Worm (Caenorhabditis elegans) whole organism, midembryonic: ENCODE results near the gene pqn-68.

Source experiments
- T22C8.4 ChIP-seq: fragments of 200-800 bp; sonication (Bioruptor generic); IDR thresholded peaks from 2 replicates; pipeline ENCODE4 v1.3.6; 2022; ENCODE audit warnings: missing genetic modification characterization, missing compliant biosample characterization
- cog-1 ChIP-seq: sonication (generic microtip); optimal IDR thresholded peaks from 2 replicates; lab custom pipeline; 2016; ENCODE audit warnings: missing genetic modification characterization, missing compliant biosample characterization
- flt-1 ChIP-seq: fragments of 200-800 bp; sonication (Bioruptor generic); IDR thresholded peaks from 2 replicates; pipeline ENCODE4 v1.3.6; 2022; ENCODE audit warnings: missing genetic modification characterization, missing compliant biosample characterization
- klf-2 ChIP-seq: fragments of 200-800 bp; sonication (Bioruptor generic); conservative IDR thresholded peaks from 2 replicates; pipeline ENCODE4 v1.3.6; 2022; ENCODE audit warnings: missing genetic modification reagents, missing genetic modification characterization, missing compliant biosample characterization
- med-1 ChIP-seq: sonication (generic microtip); optimal IDR thresholded peaks from 2 replicates; lab custom pipeline; 2017; ENCODE audit warnings: missing genetic modification characterization, mild to moderate bottlenecking, missing compliant biosample characterization, antibody characterized with exemption, missing genetic modification reagents; ENCODE audit not compliant: insufficient read depth
- ref-1 ChIP-seq: fragments of 200-800 bp; sonication (Bioruptor generic); conservative IDR thresholded peaks from 2 replicates; pipeline ENCODE4 v1.3.6; 2022; ENCODE audit warnings: missing genetic modification reagents, missing genetic modification characterization, missing compliant biosample characterization
- tab-1 ChIP-seq: fragments of 200-800 bp; sonication (Bioruptor generic); IDR thresholded peaks from 2 replicates; pipeline ENCODE4 v1.3.6; 2022; ENCODE audit warnings: missing genetic modification characterization, missing compliant biosample characterization
- ztf-23 ChIP-seq: fragments of 200-800 bp; sonication (Bioruptor generic); IDR thresholded peaks from 2 replicates; pipeline ENCODE4 v1.3.6; 2022; ENCODE audit warnings: missing genetic modification reagents, missing genetic modification characterization, missing compliant biosample characterization
- ztf-29 ChIP-seq: fragments of 200-800 bp; sonication (Bioruptor generic); IDR thresholded peaks from 2 replicates; pipeline ENCODE4 v1.3.6; 2022; ENCODE audit warnings: missing genetic modification reagents, missing genetic modification characterization, missing compliant biosample characterization

Gene pqn-68

ce11 chrV:12952287-12952686 is at the start of gene pqn-68:
Gene pqn-68, plus strand, starts transcription at chrV:12952636.
- TF ChIP-seq ref-1 (GFP tag; lab: Robert Waterston, UW) (no peak), med-1 (GFP tag; lab: Kevin White, UChicago) (no peak), T22C8.4 (GFP tag; lab: Robert Waterston, UW) (no peak), klf-2 (GFP tag; lab: Robert Waterston, UW) (no peak), ztf-29 (GFP tag; lab: Robert Waterston, UW) (no peak), ztf-23 (GFP tag; lab: Robert Waterston, UW) (no peak), flt-1 (GFP tag; lab: Robert Waterston, UW) (no peak), cog-1 (tag; lab: Kevin White, UChicago) (no peak), tab-1 (GFP tag; lab: Robert Waterston, UW) (no peak)

- TF ChIP-seq cog-1 (tag; lab: Kevin White, UChicago) (no peak), ref-1 (GFP tag; lab: Robert Waterston, UW) (no peak), ztf-29 (GFP tag; lab: Robert Waterston, UW) (no peak), flt-1 (GFP tag; lab: Robert Waterston, UW) (no peak), ztf-23 (GFP tag; lab: Robert Waterston, UW) (no peak), tab-1 (GFP tag; lab: Robert Waterston, UW) (no peak), T22C8.4 (GFP tag; lab: Robert Waterston, UW) (no peak), klf-2 (GFP tag; lab: Robert Waterston, UW) (no peak), med-1 (GFP tag; lab: Kevin White, UChicago) (no peak)
Observed at ce11 chrV:12904054-12904453, 48.4 kb upstream of the pqn-68 start, which contains the start of gene ttr-27. Gene ttr-27, minus strand, starts transcription at chrV:12904098.

- TF ChIP-seq flt-1 (GFP tag; lab: Robert Waterston, UW): no peak
- no peak for TF ChIP-seq tab-1 (GFP tag; lab: Robert Waterston, UW)
- TF ChIP-seq klf-2 (GFP tag; lab: Robert Waterston, UW): no peak
Observed at ce11 chrV:12905074-12905473, 47.4 kb upstream of the pqn-68 start, which contains the start of gene ttr-28. Gene ttr-28, minus strand, starts transcription at chrV:12905174.

- TF ChIP-seq ref-1 (GFP tag; lab: Robert Waterston, UW) (no peak), flt-1 (GFP tag; lab: Robert Waterston, UW) (no peak), klf-2 (GFP tag; lab: Robert Waterston, UW) (no peak), T22C8.4 (GFP tag; lab: Robert Waterston, UW) (no peak)
Observed at ce11 chrV:12906732-12907131, 45.7 kb upstream of the pqn-68 start, which contains the start of gene ttr-29. Gene ttr-29, minus strand, starts transcription at chrV:12906832.

- TF ChIP-seq tab-1 (GFP tag; lab: Robert Waterston, UW) (no peak), ztf-23 (GFP tag; lab: Robert Waterston, UW) (no peak), flt-1 (GFP tag; lab: Robert Waterston, UW) (no peak)
Observed at ce11 chrV:12907436-12907835, 45.0 kb upstream of the pqn-68 start.

ce11 chrV:12908614-12909013 is 43.8 kb upstream of the pqn-68 start:
- no peak for TF ChIP-seq T22C8.4 (GFP tag; lab: Robert Waterston, UW)
- TF ChIP-seq klf-2 (GFP tag; lab: Robert Waterston, UW): no peak
- no peak for TF ChIP-seq flt-1 (GFP tag; lab: Robert Waterston, UW)
- no peak for TF ChIP-seq ref-1 (GFP tag; lab: Robert Waterston, UW)

- TF ChIP-seq med-1 (GFP tag; lab: Kevin White, UChicago): no peak
- TF ChIP-seq flt-1 (GFP tag; lab: Robert Waterston, UW): no peak
- TF ChIP-seq tab-1 (GFP tag; lab: Robert Waterston, UW): no peak
- TF ChIP-seq ztf-29 (GFP tag; lab: Robert Waterston, UW): no peak
- TF ChIP-seq ztf-23 (GFP tag; lab: Robert Waterston, UW): no peak
- no peak for TF ChIP-seq T22C8.4 (GFP tag; lab: Robert Waterston, UW)
- TF ChIP-seq klf-2 (GFP tag; lab: Robert Waterston, UW): no peak
- TF ChIP-seq ref-1 (GFP tag; lab: Robert Waterston, UW): no peak
Observed at ce11 chrV:12909544-12910157, 42.8 kb upstream of the pqn-68 start, which contains the start of gene nid-1. Gene nid-1, plus strand, starts transcription at chrV:12910107.

ce11 chrV:12919705-12920104 is 32.7 kb upstream of the pqn-68 start, which contains the start of gene lipl-1:
Gene lipl-1, plus strand, starts transcription at chrV:12919986.
- TF ChIP-seq ref-1 (GFP tag; lab: Robert Waterston, UW): no peak
- TF ChIP-seq klf-2 (GFP tag; lab: Robert Waterston, UW): no peak
- no peak for TF ChIP-seq med-1 (GFP tag; lab: Kevin White, UChicago)
- TF ChIP-seq flt-1 (GFP tag; lab: Robert Waterston, UW): no peak
- TF ChIP-seq cog-1 (tag; lab: Kevin White, UChicago): no peak
- no peak for TF ChIP-seq ztf-29 (GFP tag; lab: Robert Waterston, UW)
- TF ChIP-seq tab-1 (GFP tag; lab: Robert Waterston, UW): no peak
- TF ChIP-seq ztf-23 (GFP tag; lab: Robert Waterston, UW): no peak

- TF ChIP-seq T22C8.4 (GFP tag; lab: Robert Waterston, UW): no peak
- no peak for TF ChIP-seq ztf-23 (GFP tag; lab: Robert Waterston, UW)
- TF ChIP-seq ztf-29 (GFP tag; lab: Robert Waterston, UW): no peak
- no peak for TF ChIP-seq ref-1 (GFP tag; lab: Robert Waterston, UW)
- no peak for TF ChIP-seq flt-1 (GFP tag; lab: Robert Waterston, UW)
- no peak for TF ChIP-seq cog-1 (tag; lab: Kevin White, UChicago)
- TF ChIP-seq med-1 (GFP tag; lab: Kevin White, UChicago): no peak
- no peak for TF ChIP-seq klf-2 (GFP tag; lab: Robert Waterston, UW)
- TF ChIP-seq tab-1 (GFP tag; lab: Robert Waterston, UW): no peak
Observed at ce11 chrV:12921680-12922079, 30.8 kb upstream of the pqn-68 start.
